Fruit fly (Drosophila melanogaster) whole organism, prepupa: Measurements from ENCODE around the gene CG17349.

ENCODE experiments used
- Blimp-1 ChIP-seq: fragments of 200-800 bp; sonication (Bioruptor generic); optimal IDR thresholded peaks from 3 replicates; lab custom pipeline; 2017; ENCODE audit warnings: missing biosample characterization, missing genetic modification characterization, mild to moderate bottlenecking, moderate library complexity, missing genetic modification reagents
- CG10631 ChIP-seq: fragments of 200-800 bp; sonication (Bioruptor generic); optimal IDR thresholded peaks from 2 replicates; lab custom pipeline; 2016; ENCODE audit warnings: missing biosample characterization, missing genetic modification characterization
- CG10669 ChIP-seq: fragments of 200-800 bp; sonication (Bioruptor generic); optimal IDR thresholded peaks from 3 replicates; lab custom pipeline; 2018; ENCODE audit warnings: missing biosample characterization, mild to moderate bottlenecking, missing genetic modification characterization, moderate library complexity
- CG11294 ChIP-seq: fragments of 200-800 bp; sonication (Bioruptor generic); IDR thresholded peaks from 2 replicates; pipeline ENCODE4 v1.3.6; 2022; ENCODE audit warnings: missing biosample characterization, missing genetic modification characterization
- CG11762 ChIP-seq: fragments of 200-800 bp; sonication (Bioruptor generic); optimal IDR thresholded peaks from 3 replicates; lab custom pipeline; 2016; ENCODE audit warnings: missing biosample characterization, missing genetic modification characterization; ENCODE audit not compliant: insufficient read depth
- CG11902 ChIP-seq: fragments of 200-800 bp; sonication (Bioruptor generic); optimal IDR thresholded peaks from 3 replicates; lab custom pipeline; 2016; ENCODE audit warnings: missing biosample characterization, missing genetic modification characterization
- CG15336 ChIP-seq: fragments of 200-800 bp; sonication (Bioruptor generic); IDR thresholded peaks from 2 replicates; pipeline ENCODE4 v1.3.6; 2022; ENCODE audit warnings: missing biosample characterization, missing genetic modification characterization
- CG1621 ChIP-seq: fragments of 200-800 bp; sonication (Bioruptor generic); optimal IDR thresholded peaks from 3 replicates; lab custom pipeline; 2018; ENCODE audit warnings: missing biosample characterization, mild to moderate bottlenecking, missing genetic modification characterization
- CG16779 ChIP-seq: fragments of 200-800 bp; sonication (Bioruptor generic); optimal IDR thresholded peaks from 3 replicates; lab custom pipeline; 2017; ENCODE audit warnings: missing biosample characterization, mild to moderate bottlenecking, missing genetic modification characterization
- CG3032 ChIP-seq: fragments of 200-800 bp; optimal IDR thresholded peaks from 2 replicates; lab custom pipeline; 2019; ENCODE audit warnings: missing biosample characterization, mild to moderate bottlenecking, missing genetic modification characterization, moderate library complexity
- CG31627 ChIP-seq: fragments of 200-800 bp; sonication (Bioruptor generic); optimal IDR thresholded peaks from 3 replicates; lab custom pipeline; 2016; ENCODE audit warnings: missing biosample characterization, missing genetic modification characterization
- CG34406 ChIP-seq: fragments of 200-800 bp; sonication (Bioruptor generic); optimal IDR thresholded peaks from 3 replicates; lab custom pipeline; 2016; ENCODE audit warnings: missing biosample characterization, missing genetic modification characterization
- CG4318 ChIP-seq: fragments of 200-800 bp; sonication (Bioruptor generic); optimal IDR thresholded peaks from 3 replicates; lab custom pipeline; 2017; ENCODE audit warnings: missing biosample characterization, mild to moderate bottlenecking, missing genetic modification characterization
- CG6163 ChIP-seq: fragments of 200-800 bp; sonication (Bioruptor generic); IDR thresholded peaks from 3 replicates; pipeline ENCODE4 v1.3.6; 2022; ENCODE audit warnings: missing biosample characterization, missing genetic modification characterization
- CG6276 ChIP-seq: fragments of 200-800 bp; sonication (Bioruptor generic); optimal IDR thresholded peaks from 2 replicates; lab custom pipeline; 2017; ENCODE audit warnings: missing biosample characterization, mild to moderate bottlenecking, missing genetic modification characterization
- CG6808 ChIP-seq: fragments of 200-800 bp; sonication (Bioruptor generic); optimal IDR thresholded peaks from 3 replicates; lab custom pipeline; 2017; ENCODE audit warnings: missing biosample characterization, missing genetic modification characterization, mild to moderate bottlenecking, moderate library complexity, missing genetic modification reagents
- CG6854 ChIP-seq: fragments of 200-800 bp; sonication (Bioruptor generic); optimal IDR thresholded peaks from 2 replicates; lab custom pipeline; 2017; ENCODE audit warnings: missing biosample characterization, mild to moderate bottlenecking, missing genetic modification characterization
- CG7368 ChIP-seq: fragments of 200-800 bp; sonication (Bioruptor generic); optimal IDR thresholded peaks from 3 replicates; lab custom pipeline; 2016; ENCODE audit warnings: missing biosample characterization, missing genetic modification characterization
- CG8119 ChIP-seq: fragments of 200-800 bp; sonication (Bioruptor generic); IDR thresholded peaks from 3 replicates; pipeline ENCODE4 v1.3.6; 2022; ENCODE audit warnings: missing biosample characterization, missing genetic modification characterization
- CG8319 ChIP-seq: fragments of 200-800 bp; sonication (Bioruptor generic); optimal IDR thresholded peaks from 3 replicates; lab custom pipeline; 2016; ENCODE audit warnings: missing biosample characterization, missing genetic modification characterization
- CG8632 ChIP-seq: fragments of 200-800 bp; sonication (Bioruptor generic); optimal IDR thresholded peaks from 3 replicates; lab custom pipeline; 2016; ENCODE audit warnings: missing biosample characterization, missing genetic modification characterization
- CG9139 ChIP-seq: fragments of 200-800 bp; sonication (Bioruptor generic); optimal IDR thresholded peaks from 3 replicates; lab custom pipeline; 2017; ENCODE audit warnings: missing biosample characterization, mild to moderate bottlenecking, missing genetic modification characterization
- Eip75B ChIP-seq: fragments of 200-800 bp; sonication (Bioruptor generic); optimal IDR thresholded peaks from 3 replicates; lab custom pipeline; 2016; ENCODE audit warnings: missing biosample characterization, missing genetic modification characterization
- Eip93F ChIP-seq: fragments of 200-800 bp; sonication (Bioruptor generic); optimal IDR thresholded peaks from 2 replicates; lab custom pipeline; 2016; ENCODE audit warnings: missing biosample characterization, mild to moderate bottlenecking, missing genetic modification characterization
- Ets21C ChIP-seq: fragments of 200-800 bp; sonication (Bioruptor generic); optimal IDR thresholded peaks from 3 replicates; lab custom pipeline; 2016; ENCODE audit warnings: missing biosample characterization, missing genetic modification characterization
- Ets96B ChIP-seq: fragments of 200-800 bp; optimal IDR thresholded peaks from 2 replicates; lab custom pipeline; 2019; ENCODE audit warnings: missing biosample characterization, mild to moderate bottlenecking, missing genetic modification characterization, moderate library complexity
- Gug ChIP-seq: fragments of 200-800 bp; sonication (Bioruptor generic); IDR thresholded peaks from 2 replicates; pipeline ENCODE4 v1.3.6; 2022; ENCODE audit warnings: missing biosample characterization, missing genetic modification characterization
- Hr38 ChIP-seq: sonication (Bioruptor generic); optimal IDR thresholded peaks from 2 replicates; lab custom pipeline; 2016; ENCODE audit warnings: missing biosample characterization, missing genetic modification characterization
- Hr4 ChIP-seq: fragments of 200-800 bp; sonication (Bioruptor generic); optimal IDR thresholded peaks from 3 replicates; lab custom pipeline; 2016; ENCODE audit warnings: missing biosample characterization, missing genetic modification characterization
- Lpt ChIP-seq: fragments of 200-800 bp; sonication (Bioruptor generic); optimal IDR thresholded peaks from 3 replicates; lab custom pipeline; 2016; ENCODE audit warnings: missing biosample characterization, missing genetic modification characterization
- Met ChIP-seq: fragments of 200-800 bp; sonication (Bioruptor generic); optimal IDR thresholded peaks from 3 replicates; lab custom pipeline; 2016; ENCODE audit warnings: missing biosample characterization, missing genetic modification characterization
- OdsH ChIP-seq: fragments of 200-800 bp; sonication (Bioruptor generic); optimal IDR thresholded peaks from 3 replicates; lab custom pipeline; 2016; ENCODE audit warnings: missing biosample characterization, missing genetic modification characterization
- Smox ChIP-seq: fragments of 200-800 bp; sonication (Bioruptor generic); optimal IDR thresholded peaks from 3 replicates; lab custom pipeline; 2016; ENCODE audit warnings: missing biosample characterization, missing genetic modification characterization
- Sox102F ChIP-seq: fragments of 200-800 bp; sonication (Bioruptor generic); optimal IDR thresholded peaks from 2 replicates; lab custom pipeline; 2016; ENCODE audit warnings: missing biosample characterization, mild to moderate bottlenecking, missing genetic modification characterization
- Sox14 ChIP-seq: fragments of 200-800 bp; sonication (Bioruptor generic); optimal IDR thresholded peaks from 3 replicates; lab custom pipeline; 2016; ENCODE audit warnings: missing biosample characterization, missing genetic modification characterization
- Sox15 ChIP-seq: fragments of 200-800 bp; sonication (Bioruptor generic); optimal IDR thresholded peaks from 3 replicates; lab custom pipeline; 2016; ENCODE audit warnings: missing biosample characterization, missing genetic modification characterization
- achi ChIP-seq: fragments of 200-800 bp; sonication (Bioruptor generic); optimal IDR thresholded peaks from 3 replicates; lab custom pipeline; 2016; ENCODE audit warnings: missing biosample characterization, missing genetic modification characterization
- acj6 ChIP-seq: fragments of 200-800 bp; sonication (Bioruptor generic); optimal IDR thresholded peaks from 3 replicates; lab custom pipeline; 2016; ENCODE audit warnings: missing biosample characterization, missing genetic modification characterization
- cyc ChIP-seq: fragments of 200-800 bp; sonication (Bioruptor generic); optimal IDR thresholded peaks from 3 replicates; lab custom pipeline; 2016; ENCODE audit warnings: missing biosample characterization, missing genetic modification characterization
- dsx ChIP-seq: fragments of 200-800 bp; optimal IDR thresholded peaks from 3 replicates; lab custom pipeline; 2019; ENCODE audit warnings: missing biosample characterization, mild to moderate bottlenecking, missing genetic modification characterization, moderate library complexity; ENCODE audit not compliant: poor library complexity, severe bottlenecking
- esn ChIP-seq: fragments of 200-800 bp; sonication (Bioruptor generic); optimal IDR thresholded peaks from 2 replicates; lab custom pipeline; 2016; ENCODE audit warnings: missing biosample characterization, mild to moderate bottlenecking, missing genetic modification characterization, moderate library complexity
- fd59A ChIP-seq: fragments of 200-800 bp; sonication (Bioruptor generic); optimal IDR thresholded peaks from 2 replicates; lab custom pipeline; 2017; ENCODE audit warnings: missing biosample characterization, mild to moderate bottlenecking, missing genetic modification characterization, missing genetic modification reagents
- fd85E ChIP-seq: fragments of 200-800 bp; sonication (Bioruptor generic); optimal IDR thresholded peaks from 3 replicates; lab custom pipeline; 2016; ENCODE audit warnings: missing biosample characterization, missing genetic modification characterization
- lz ChIP-seq: fragments of 200-800 bp; sonication (Bioruptor generic); optimal IDR thresholded peaks from 3 replicates; lab custom pipeline; 2016; ENCODE audit warnings: missing biosample characterization, missing genetic modification characterization
- net ChIP-seq: fragments of 200-800 bp; sonication (Bioruptor generic); optimal IDR thresholded peaks from 3 replicates; lab custom pipeline; 2016; ENCODE audit warnings: missing biosample characterization, missing genetic modification characterization
- pdm3 ChIP-seq: fragments of 200-800 bp; sonication (Bioruptor generic); optimal IDR thresholded peaks from 3 replicates; lab custom pipeline; 2016; ENCODE audit warnings: missing biosample characterization, missing genetic modification characterization
- salr ChIP-seq, 2 experiments: fragments of 200-800 bp; sonication (Bioruptor generic); optimal IDR thresholded peaks; 3 replicates each; lab custom pipeline; 2016 to 2018; ENCODE audit warnings: missing biosample characterization in 2 of 2, missing genetic modification characterization in 2 of 2, mild to moderate bottlenecking in 1 of 2
- ss ChIP-seq, 2 experiments: fragments of 200-800 bp; sonication (Bioruptor generic); optimal IDR thresholded peaks; 2 replicates in 1 of 2; 3 replicates in 1 of 2; lab custom pipeline; 2017 to 2018; ENCODE audit warnings: mild to moderate bottlenecking in 2 of 2, missing biosample characterization in 2 of 2, missing genetic modification characterization in 2 of 2, moderate library complexity in 1 of 2
- svp ChIP-seq: fragments of 200-800 bp; sonication (Bioruptor generic); peaks from one replicate; lab custom pipeline; 2016; ENCODE audit warnings: missing biosample characterization, missing genetic modification characterization
- topi ChIP-seq: fragments of 200-800 bp; sonication (Bioruptor generic); optimal IDR thresholded peaks from 3 replicates; lab custom pipeline; 2016; ENCODE audit warnings: missing biosample characterization, missing genetic modification characterization
- vri ChIP-seq: fragments of 200-800 bp; sonication (Bioruptor generic); optimal IDR thresholded peaks from 3 replicates; lab custom pipeline; 2016; ENCODE audit warnings: missing biosample characterization, mild to moderate bottlenecking, missing genetic modification characterization

Gene CG17349

dm6 chr2L:19361632-19362142 lies 8.6 kb upstream of the CG17349 start:
- peak in 1 of 2 experiments; percentile 60 for TF ChIP-seq salr (GFP tag; optimal IDR thresholded peaks at IDR 0.05; lab: Kevin White, UChicago)
- TF ChIP-seq CG7368 (GFP tag; lab: Kevin White, UChicago), result peak; percentile 53
- TF ChIP-seq CG8119, result peak; percentile 48; the same call in 2 of the 3 replicates
- TF ChIP-seq achi (GFP tag; lab: Kevin White, UChicago), result peak; percentile 75
- peak; percentile 40 for TF ChIP-seq Lpt
- peak; percentile 69 for TF ChIP-seq Sox15
- peak; percentile 62 for TF ChIP-seq CG1621 (tag; lab: Kevin White, UChicago)
- TF ChIP-seq Eip75B, result peak; percentile 73
- peak; percentile 78 for TF ChIP-seq CG31627 (GFP tag; lab: Kevin White, UChicago)
- peak; percentile 78 for TF ChIP-seq lz (GFP tag; lab: Kevin White, UChicago)
- TF ChIP-seq ss (GFP tag; optimal IDR thresholded peaks at IDR 0.05; lab: Kevin White, UChicago), result peak; percentile 41 to 51
- peak; percentile 32 for TF ChIP-seq CG6854 (GFP tag; lab: Kevin White, UChicago)
- TF ChIP-seq CG10631 (GFP tag; lab: Kevin White, UChicago), result peak; percentile 70
- peak; percentile 86 for TF ChIP-seq Met
- peak; percentile 41 for TF ChIP-seq Hr4 (GFP tag; lab: Kevin White, UChicago)
- TF ChIP-seq CG11762 (GFP tag; lab: Kevin White, UChicago), result peak; percentile 73
- TF ChIP-seq pdm3, result peak; percentile 66
- TF ChIP-seq CG8632 (GFP tag; lab: Kevin White, UChicago), result peak; percentile 68
- TF ChIP-seq Gug (GFP tag; lab: Robert Waterston, UW), result no peak
- peak; percentile 67 for TF ChIP-seq CG11902 (GFP tag; lab: Kevin White, UChicago)
- TF ChIP-seq CG11294 (GFP tag; lab: Robert Waterston, UW), result no peak
- peak; percentile 82 for TF ChIP-seq Smox
- TF ChIP-seq CG3032 (tag; lab: Kevin White, UChicago), result peak; percentile 63
- no peak for TF ChIP-seq CG6276 (GFP tag; lab: Kevin White, UChicago)
- TF ChIP-seq Ets96B, result peak; percentile 60
- peak; percentile 55; the same call in 1 of the 3 replicates for TF ChIP-seq CG6163
- TF ChIP-seq Hr38 (GFP tag; lab: Kevin White, UChicago), result no peak
- TF ChIP-seq CG16779 (tag; lab: Kevin White, UChicago), result no peak
- TF ChIP-seq CG34406 (GFP tag; lab: Kevin White, UChicago), result peak; percentile 71
- peak; percentile 79 for TF ChIP-seq topi (GFP tag; lab: Kevin White, UChicago)
- peak; percentile 52 for TF ChIP-seq vri
- peak; percentile 39 for TF ChIP-seq CG4318 (GFP tag; lab: Kevin White, UChicago)
- peak; percentile 19 for TF ChIP-seq fd85E (GFP tag; lab: Kevin White, UChicago)
- TF ChIP-seq Sox14 (GFP tag; lab: Kevin White, UChicago), result peak; percentile 78
- TF ChIP-seq cyc (GFP tag; lab: Kevin White, UChicago), result peak; percentile 70
- TF ChIP-seq Sox102F (GFP tag; lab: Kevin White, UChicago), result peak; percentile 85
- TF ChIP-seq Ets21C (GFP tag; lab: Kevin White, UChicago), result peak; percentile 64
- TF ChIP-seq CG9139, result peak; percentile 42
- TF ChIP-seq net, result peak; percentile 62
- TF ChIP-seq svp, result peak; percentile 92
- TF ChIP-seq CG15336, result peak; percentile 64
- TF ChIP-seq esn (GFP tag; lab: Kevin White, UChicago), result peak; percentile 86
- peak; percentile 60 for TF ChIP-seq fd59A (GFP tag; lab: Kevin White, UChicago)
- TF ChIP-seq CG8319 (GFP tag; lab: Kevin White, UChicago), result peak; percentile 67
- peak; percentile 63 for TF ChIP-seq Blimp-1 (GFP tag; lab: Kevin White, UChicago)
- TF ChIP-seq acj6 (GFP tag; lab: Kevin White, UChicago), result peak; percentile 80
- peak; percentile 33 for TF ChIP-seq Eip93F (GFP tag; lab: Kevin White, UChicago)
- peak; percentile 73 for TF ChIP-seq OdsH (GFP tag; lab: Kevin White, UChicago)
- peak; percentile 59 for TF ChIP-seq dsx
- peak; percentile 68 for TF ChIP-seq CG10669 (GFP tag; lab: Kevin White, UChicago)
- TF ChIP-seq CG6808, result peak; percentile 59
